Worm (Caenorhabditis elegans): ENCODE results near the gene uda-1.

The uda-1 gene

DNA sequence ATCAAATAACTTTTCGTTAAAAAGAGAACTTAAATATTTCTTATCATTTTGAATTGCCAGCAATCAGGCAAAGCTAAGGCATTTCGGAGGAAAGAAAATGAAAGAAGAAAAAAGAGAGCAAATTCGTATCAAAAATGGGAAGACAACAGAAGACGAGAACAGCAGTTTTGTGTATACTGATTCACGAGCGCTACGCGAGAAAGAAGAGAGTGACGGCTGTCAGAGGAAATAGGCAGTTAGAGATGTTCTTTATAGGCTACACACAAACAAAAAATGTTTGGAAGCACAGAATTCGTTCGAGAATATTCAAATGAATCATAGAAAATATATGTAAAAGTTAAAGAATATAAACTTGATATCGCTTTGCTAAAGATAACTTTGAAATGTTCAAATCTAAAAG, 19.7 kb upstream of the uda-1 start:
- no peak for TF ChIP-seq unc-62 (GFP tag; optimal IDR thresholded peaks at IDR 0.05)

DNA sequence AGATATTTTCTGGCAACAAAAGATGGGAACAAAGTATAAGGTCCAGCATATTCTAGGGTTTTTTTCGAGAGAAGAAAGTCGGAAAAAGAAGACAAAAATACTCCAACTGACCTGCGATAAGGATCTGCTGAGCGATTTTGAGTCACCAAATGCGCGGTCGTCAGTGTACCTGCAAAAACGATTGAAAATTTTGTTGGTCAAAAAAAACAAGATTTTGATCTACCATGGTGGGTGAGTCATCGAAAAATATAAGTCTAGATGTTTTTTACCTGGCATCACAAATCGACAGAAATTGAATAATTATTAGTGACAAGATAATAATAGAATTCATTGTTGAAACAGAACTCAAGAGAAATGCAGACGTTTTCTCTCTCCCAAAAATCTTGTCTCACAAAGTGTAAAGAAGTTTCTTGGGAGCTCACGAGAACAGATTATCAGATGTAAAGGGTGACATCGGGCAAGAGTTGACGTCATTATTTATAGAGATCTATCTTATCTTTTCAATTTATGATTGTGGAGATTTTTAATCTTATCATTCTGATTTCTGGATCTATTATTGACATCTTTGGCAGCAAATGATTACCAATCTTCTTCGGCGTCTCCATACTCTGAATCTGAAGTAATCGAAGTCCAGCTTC, 19.2 kb upstream of the uda-1 start:
- TF ChIP-seq unc-62 (GFP tag; optimal IDR thresholded peaks at IDR 0.05): no peak

DNA sequence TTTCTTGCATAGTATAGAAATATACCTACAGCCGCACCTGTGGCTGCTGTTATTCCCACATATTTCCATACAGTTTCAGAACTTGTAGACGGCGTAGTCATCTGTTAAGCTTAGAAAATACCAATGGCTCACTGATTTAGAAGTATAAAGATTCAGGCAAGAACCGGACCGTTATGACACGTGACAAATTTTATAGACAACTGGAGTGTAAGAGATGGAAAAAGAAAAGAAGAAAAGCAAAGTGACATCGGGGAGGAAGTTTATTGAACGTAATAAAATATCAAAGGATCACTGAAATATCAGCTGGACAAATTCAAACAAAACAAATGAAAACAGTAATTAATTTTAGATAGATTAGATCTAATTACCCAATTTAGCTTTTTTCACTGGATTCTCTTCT, 18.4 kb upstream of the uda-1 start, which contains the start of gene rmd-2:
rmd-2 (minus strand) TSS at position 101 of the 400 bp plus-strand sequence.
- no peak for TF ChIP-seq unc-62 (GFP tag; optimal IDR thresholded peaks at IDR 0.05)

DNA sequence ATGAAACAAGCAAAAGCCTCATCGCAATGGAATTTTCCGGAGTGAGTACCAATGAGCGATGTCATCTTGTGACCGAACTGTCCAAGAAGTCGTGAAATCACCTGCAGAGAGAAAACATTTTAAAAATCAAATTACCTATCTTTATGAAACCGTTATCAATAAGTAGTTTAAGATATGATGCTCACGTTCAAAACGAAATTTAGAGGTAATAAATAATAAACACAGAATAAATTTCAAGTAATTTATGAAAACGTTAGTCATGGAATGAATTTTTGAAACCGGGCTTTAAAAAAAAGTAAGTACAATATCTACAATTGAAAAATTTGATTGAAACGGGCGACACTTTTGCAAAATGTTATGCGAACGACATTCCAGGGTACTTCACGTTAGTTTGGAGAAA, 16.9 kb upstream of the uda-1 start, which contains the start of gene C27H6.8:
C27H6.8 (minus strand) TSS at position 101 of the 400 bp plus-strand sequence.
- TF ChIP-seq unc-62 (GFP tag; optimal IDR thresholded peaks at IDR 0.05): no peak

DNA sequence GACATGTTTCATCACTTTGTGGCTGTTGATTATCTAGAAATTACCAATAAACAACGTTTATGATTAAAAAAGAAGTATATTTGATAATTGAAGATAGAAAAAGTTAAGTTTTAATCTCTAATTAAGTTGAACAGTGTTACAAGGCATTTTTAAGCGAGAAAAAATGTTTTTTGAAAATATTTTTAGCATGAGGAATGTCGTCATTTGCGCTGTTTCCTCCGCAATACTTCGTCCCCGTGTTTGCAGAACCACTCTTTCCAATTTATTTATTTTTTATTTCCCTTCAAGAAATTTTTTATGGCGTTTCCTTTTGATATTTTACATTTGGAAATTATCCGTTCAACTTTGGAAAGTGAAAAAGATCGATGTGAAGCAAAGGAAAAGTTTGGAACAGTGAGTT, 12.9 kb upstream of the uda-1 start, which contains the start of the genes rde-1 and trpp-6:
rde-1 (minus strand) TSS at position 33 of the 400 bp plus-strand sequence.
trpp-6 (plus strand) TSS at position 286 of the 400 bp plus-strand sequence.
- no peak for TF ChIP-seq unc-62 (GFP tag; optimal IDR thresholded peaks at IDR 0.05)

DNA sequence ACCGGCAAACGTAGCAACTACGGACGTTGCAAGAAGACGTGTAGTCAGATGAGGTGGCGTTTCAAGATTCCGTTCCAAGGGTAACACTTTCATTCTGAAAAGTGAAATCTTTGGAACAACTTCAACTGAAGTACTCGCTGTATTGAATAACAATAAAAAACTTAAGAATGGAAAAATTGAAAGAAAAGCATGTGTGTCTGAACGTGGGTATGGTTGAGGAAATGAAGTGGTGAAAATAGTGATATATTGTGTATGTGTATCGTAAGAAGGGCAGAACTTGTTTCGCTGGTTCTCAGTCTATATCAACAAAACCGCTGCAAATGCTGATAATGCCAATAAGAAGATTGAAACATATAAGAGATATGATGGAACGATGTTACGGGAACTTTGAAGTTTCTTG, 8.8 kb upstream of the uda-1 start, which contains the start of gene K08H10.6:
K08H10.6 (minus strand) TSS at position 101 of the 400 bp plus-strand sequence.
- TF ChIP-seq unc-62 (GFP tag; optimal IDR thresholded peaks at IDR 0.05): no peak

DNA sequence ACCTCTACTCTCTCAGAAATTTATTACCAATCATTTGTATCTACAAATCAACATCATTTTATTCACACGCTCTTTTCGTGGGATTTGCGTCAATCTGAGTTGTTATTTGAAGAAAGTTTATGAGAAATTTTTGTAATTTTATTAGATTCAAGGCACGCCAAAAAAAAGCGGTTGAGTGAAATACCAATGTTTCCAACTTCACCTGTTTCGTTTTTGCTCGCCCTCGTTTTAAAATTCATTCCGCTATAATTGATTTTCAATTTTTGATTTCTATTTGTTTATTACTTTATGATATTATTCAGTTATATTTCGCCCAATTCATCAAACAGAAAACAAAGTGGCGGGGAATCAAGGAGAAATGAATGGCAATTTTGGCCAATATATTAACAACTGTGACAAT, 3.8 kb upstream of the uda-1 start, which contains the start of gene K08H10.10:
K08H10.10 (plus strand) TSS at position 301 of the 400 bp plus-strand sequence.
- TF ChIP-seq unc-62 (GFP tag; optimal IDR thresholded peaks at IDR 0.05): no peak

DNA sequence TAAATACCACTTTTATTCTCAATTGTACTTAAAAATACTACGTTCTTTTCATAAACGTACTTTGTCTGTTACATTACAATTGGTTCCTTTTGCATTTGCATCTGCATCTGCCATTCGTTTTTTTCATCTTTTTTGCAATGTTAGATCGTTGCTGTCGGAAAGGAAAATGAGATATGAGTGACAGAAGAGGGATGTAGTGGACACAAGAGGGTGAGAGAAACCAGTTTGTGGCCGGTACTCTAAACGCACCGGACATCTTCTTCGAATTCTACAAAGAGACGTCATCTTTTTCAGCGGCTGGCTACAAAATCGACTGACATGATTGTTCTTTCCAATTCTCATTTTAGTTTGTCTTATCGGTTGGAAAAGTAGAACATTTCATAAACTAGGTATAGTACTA, 1.8 kb upstream of the uda-1 start:
- no peak for TF ChIP-seq unc-62 (GFP tag; optimal IDR thresholded peaks at IDR 0.05)

DNA sequence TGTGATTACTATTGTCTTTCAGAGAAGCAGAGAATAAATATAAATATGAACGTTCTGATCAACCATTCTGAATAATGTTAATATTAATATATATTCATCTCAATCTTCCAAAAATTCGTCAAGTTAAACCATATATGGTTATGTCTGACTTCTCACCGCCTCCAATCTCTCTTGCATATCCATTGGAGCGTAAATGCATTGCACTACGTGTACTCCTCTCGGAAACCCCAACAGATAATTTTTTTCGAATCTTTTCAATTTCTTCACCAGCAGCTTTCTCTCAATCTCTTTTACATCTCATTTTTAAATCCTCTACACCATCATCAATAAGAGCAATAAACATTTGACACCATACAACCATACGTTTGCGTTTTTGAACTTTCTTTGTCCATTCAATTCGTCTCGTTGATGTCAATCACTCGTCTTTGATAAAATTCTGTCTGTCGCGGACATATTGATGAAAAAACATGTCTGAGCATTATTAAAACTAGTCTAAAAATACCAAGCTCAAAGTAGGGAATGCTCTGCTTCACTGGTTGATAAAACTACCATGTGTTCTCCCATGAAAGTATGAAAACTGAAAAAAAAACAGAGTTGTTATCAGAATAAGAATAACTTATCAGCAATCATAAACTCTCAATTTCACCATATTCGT, 1.1 kb upstream of the uda-1 start:
- no peak for TF ChIP-seq unc-62 (GFP tag; optimal IDR thresholded peaks at IDR 0.05)

DNA sequence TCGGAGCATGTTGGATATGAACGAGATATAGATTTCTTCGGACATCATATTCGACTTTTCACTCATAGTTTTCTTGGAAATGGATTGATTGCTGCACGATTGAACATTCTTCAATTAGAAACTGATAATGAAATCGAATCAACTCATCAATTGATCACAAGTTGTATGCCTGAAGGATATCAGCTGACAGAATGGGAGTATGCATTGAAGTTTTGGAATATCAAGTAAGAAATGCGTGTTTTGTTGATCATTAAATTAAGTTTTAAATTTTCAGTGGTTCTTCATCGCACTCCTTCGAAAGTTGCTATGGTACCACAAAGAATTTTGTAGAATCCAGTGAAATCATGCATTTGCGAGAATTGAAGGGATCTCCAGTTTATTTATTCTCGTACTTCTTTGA, 1.8 kb downstream of the uda-1 start:
- no peak for TF ChIP-seq unc-62 (GFP tag; optimal IDR thresholded peaks at IDR 0.05)

DNA sequence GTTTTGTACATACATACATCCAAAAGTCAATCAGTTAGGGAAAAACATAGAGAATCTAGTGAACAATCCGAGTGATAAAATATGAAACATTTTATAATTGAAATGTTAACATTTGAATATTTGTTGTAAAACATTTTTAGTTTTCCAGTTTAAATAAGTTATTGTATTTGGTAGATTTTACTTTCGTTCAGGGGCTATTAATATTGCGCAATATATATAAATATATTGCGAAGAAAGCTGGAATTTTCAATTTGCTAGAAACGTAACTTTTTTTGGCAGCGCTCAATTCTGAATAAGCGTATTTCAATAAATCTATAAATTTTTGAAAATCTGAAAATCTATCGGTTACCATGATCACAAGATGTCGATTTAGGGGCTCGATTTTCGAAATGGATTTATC, 2.9 kb downstream of the uda-1 start:
- TF ChIP-seq unc-62 (GFP tag; optimal IDR thresholded peaks at IDR 0.05): no peak

DNA sequence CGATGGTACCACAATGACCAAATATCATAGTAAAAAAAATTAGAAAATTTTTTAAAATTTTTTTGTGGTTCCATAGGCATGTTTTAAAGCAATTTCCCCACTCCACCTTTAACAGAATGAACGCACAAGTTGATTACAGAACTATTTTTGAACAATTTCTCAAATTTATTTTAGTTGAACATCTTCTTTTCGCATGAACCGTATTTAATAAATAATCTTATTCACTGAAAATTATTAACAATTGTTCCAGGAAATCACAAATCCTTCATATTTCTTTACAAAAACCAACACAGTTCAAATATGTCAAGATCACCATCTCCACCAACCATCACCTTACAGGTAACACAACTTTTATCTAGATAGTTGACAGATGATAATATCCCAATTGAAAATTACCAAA, 7.1 kb downstream of the uda-1 start, which contains the start of gene lea-1:
lea-1 (plus strand) TSS at position 301 of the 400 bp plus-strand sequence.
- no peak for TF ChIP-seq unc-62 (GFP tag; optimal IDR thresholded peaks at IDR 0.05)

DNA sequence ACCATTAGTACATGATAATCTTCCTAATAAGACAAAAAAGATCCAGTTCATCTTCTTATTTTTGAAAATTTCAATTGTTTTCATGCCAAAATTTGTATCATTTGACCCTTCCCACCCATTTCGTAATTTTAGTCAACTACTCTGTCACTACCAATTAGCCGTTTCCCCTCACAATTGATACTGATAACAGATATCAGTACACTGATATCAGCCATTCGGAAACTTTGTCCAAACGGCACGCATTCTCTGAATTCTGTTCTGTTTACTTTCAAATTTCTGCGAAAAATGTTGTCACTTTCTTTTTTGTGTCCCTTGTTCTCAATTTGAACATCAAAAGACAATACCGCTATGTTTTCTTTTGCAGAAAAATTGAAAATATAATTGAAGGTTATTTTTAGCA, 8.1 kb downstream of the uda-1 start:
- no peak for TF ChIP-seq unc-62 (GFP tag; optimal IDR thresholded peaks at IDR 0.05)

DNA sequence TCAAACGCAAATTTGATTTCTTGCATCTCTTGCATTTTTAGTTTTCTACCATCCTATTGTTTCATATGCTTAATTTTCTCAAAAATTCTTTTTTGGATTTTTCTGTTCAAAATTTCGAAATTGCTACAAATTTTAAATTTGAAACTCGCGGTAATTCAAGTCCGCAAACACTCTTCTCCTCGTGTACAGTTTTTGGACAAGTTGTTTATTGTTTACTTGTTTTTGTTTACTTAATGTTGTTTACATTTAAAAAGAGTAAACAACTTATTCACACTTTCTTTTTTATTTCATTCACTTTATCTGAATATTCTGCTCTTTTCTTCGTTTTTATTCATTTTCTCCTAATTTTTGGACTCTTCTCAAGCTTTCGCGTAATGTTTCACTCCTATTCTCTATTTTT, 13.7 kb downstream of the uda-1 start:
- TF ChIP-seq unc-62 (GFP tag; optimal IDR thresholded peaks at IDR 0.05): no peak

DNA sequence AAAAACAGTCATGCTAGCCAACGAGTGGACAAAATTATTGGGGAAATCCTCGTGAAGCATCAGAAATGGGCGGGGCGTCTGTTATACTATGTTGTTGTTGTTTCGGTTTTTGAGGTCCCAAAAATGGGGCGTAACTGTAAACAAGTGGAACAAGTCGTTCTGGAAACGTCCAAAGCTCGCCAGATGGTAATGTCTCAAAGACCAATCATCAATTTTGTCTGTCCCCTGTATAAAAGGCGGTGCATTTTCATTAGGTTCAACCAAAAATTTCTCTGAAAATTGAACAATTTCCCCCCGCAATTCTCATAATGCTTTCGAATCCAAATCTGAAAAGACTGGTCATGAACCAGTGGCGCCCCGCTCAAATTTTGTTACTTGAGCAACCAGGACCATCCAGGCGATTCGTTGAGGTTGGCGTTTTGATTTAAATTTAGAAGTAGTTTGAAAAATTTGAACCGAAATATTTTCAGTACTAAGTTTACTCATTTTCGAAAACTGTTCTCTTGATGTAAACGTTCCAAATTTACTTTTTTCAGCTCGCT, 14.6 kb downstream of the uda-1 start:
- no peak for TF ChIP-seq unc-62 (GFP tag; optimal IDR thresholded peaks at IDR 0.05)

DNA sequence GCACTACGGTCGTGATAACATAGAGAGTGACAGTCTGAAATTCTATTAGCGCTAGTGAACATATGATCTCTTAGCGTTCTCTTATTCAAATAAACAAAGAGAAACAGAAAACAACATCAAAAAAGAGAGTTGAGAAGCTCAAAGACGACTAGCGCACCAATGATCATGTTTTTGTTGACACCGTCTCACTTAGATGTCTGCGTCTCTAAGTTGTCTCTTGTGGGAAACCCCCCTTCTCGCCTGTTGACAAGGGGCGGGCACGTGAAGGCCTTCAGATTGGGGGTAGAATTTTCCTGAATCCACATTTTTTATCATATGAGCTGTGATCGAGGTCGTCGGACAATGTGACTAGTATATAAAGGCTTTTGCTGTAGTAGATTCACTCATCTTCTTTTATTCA, 15.4 kb downstream of the uda-1 start:
- no peak for TF ChIP-seq unc-62 (GFP tag; optimal IDR thresholded peaks at IDR 0.05)

DNA sequence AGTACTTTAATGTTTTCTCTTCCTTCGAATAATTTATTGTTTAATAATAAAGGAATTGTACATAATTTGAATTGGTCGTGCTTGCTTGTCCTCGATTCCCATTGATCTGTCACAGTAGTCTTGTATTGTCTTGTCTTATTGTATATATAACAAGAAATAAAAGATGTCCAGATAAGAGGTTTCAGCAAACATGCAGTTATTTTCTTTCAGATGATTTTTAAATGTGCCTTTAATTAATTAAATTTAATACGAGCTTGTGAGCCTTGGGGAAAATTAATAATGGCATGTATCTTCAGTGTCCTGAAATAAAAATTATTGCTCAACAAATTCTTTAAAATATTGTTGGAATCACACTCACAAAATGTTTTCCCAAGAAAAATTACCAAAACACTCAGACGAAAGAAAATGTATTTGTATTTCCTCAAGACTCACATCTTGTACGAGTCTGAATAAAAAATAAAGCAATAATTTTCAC, 18.5 kb downstream of the uda-1 start:
- no peak for TF ChIP-seq unc-62 (GFP tag; optimal IDR thresholded peaks at IDR 0.05)
